Fruit fly (Drosophila melanogaster) whole organism, embryonic: ENCODE results near the gene CG46427.

Experiments
- CG10147 ChIP-seq: fragments of 200-800 bp; sonication (Bioruptor generic); optimal IDR thresholded peaks from 2 replicates; lab custom pipeline; 2019; ENCODE audit warnings: missing biosample characterization, mild to moderate bottlenecking, missing genetic modification characterization, moderate library complexity
- CG11398 ChIP-seq: fragments of 200-800 bp; sonication (Bioruptor generic); optimal IDR thresholded peaks from 2 replicates; lab custom pipeline; 2016; ENCODE audit warnings: missing biosample characterization, missing genetic modification characterization
- CG12104 ChIP-seq: fragments of 200-800 bp; sonication (Bioruptor generic); optimal IDR thresholded peaks from 3 replicates; lab custom pipeline; 2016; ENCODE audit warnings: missing biosample characterization, missing genetic modification characterization
- CG14667 ChIP-seq: fragments of 200-800 bp; sonication (Bioruptor generic); IDR thresholded peaks from 2 replicates; pipeline ENCODE4 v1.3.6; 2022; ENCODE audit warnings: missing biosample characterization, missing genetic modification characterization
- CG15479 ChIP-seq: fragments of 200-800 bp; sonication (Bioruptor generic); optimal IDR thresholded peaks from 3 replicates; lab custom pipeline; 2019; ENCODE audit warnings: missing biosample characterization, mild to moderate bottlenecking, missing genetic modification characterization, moderate library complexity
- CG15601 ChIP-seq: fragments of 200-800 bp; sonication (Bioruptor generic); optimal IDR thresholded peaks from 3 replicates; lab custom pipeline; 2019; ENCODE audit warnings: missing biosample characterization, mild to moderate bottlenecking, missing genetic modification characterization, moderate library complexity
- CG16863 ChIP-seq: fragments of 200-800 bp; sonication (Bioruptor generic); optimal IDR thresholded peaks from 3 replicates; lab custom pipeline; 2016; ENCODE audit warnings: missing biosample characterization, missing genetic modification characterization
- CG17912 ChIP-seq: fragments of 200-800 bp; sonication (Bioruptor generic); optimal IDR thresholded peaks from 2 replicates; lab custom pipeline; 2018; ENCODE audit warnings: missing biosample characterization, mild to moderate bottlenecking, missing genetic modification characterization
- CG18011 ChIP-seq: fragments of 200-800 bp; sonication (Bioruptor generic); optimal IDR thresholded peaks from 2 replicates; lab custom pipeline; 2017; ENCODE audit warnings: missing biosample characterization, missing genetic modification characterization, mild to moderate bottlenecking, moderate library complexity, missing genotype
- CG2875 ChIP-seq: fragments of 200-800 bp; sonication (Bioruptor generic); optimal IDR thresholded peaks from 2 replicates; lab custom pipeline; 2017; ENCODE audit warnings: missing biosample characterization, mild to moderate bottlenecking, missing genetic modification characterization, missing genetic modification reagents
- CG34376 ChIP-seq: fragments of 200-800 bp; sonication (Bioruptor generic); optimal IDR thresholded peaks from 2 replicates; lab custom pipeline; 2018; ENCODE audit warnings: missing biosample characterization, mild to moderate bottlenecking, missing genetic modification characterization
- CG34422 ChIP-seq: fragments of 200-800 bp; sonication (Bioruptor generic); IDR thresholded peaks from 3 replicates; pipeline ENCODE4 v1.3.6; 2022; ENCODE audit warnings: missing biosample characterization, missing genetic modification characterization
- CG6689 ChIP-seq: fragments of 200-800 bp; sonication (Bioruptor generic); IDR thresholded peaks from 2 replicates; pipeline ENCODE4 v1.3.6; 2022; ENCODE audit warnings: missing biosample characterization, missing genetic modification characterization
- CG7271 ChIP-seq: fragments of 200-800 bp; sonication (Bioruptor generic); optimal IDR thresholded peaks from 2 replicates; lab custom pipeline; 2018; ENCODE audit warnings: missing biosample characterization, mild to moderate bottlenecking, missing genetic modification characterization, moderate library complexity
- CG7556 ChIP-seq: fragments of 200-800 bp; sonication (Bioruptor generic); optimal IDR thresholded peaks from 2 replicates; lab custom pipeline; 2017; ENCODE audit warnings: missing biosample characterization, mild to moderate bottlenecking, missing genetic modification characterization
- CG8924 ChIP-seq: fragments of 200-800 bp; optimal IDR thresholded peaks from 3 replicates; lab custom pipeline; 2019; ENCODE audit warnings: missing biosample characterization, mild to moderate bottlenecking, missing genetic modification characterization, moderate library complexity
- CG9609 ChIP-seq: fragments of 200-800 bp; sonication (Bioruptor generic); optimal IDR thresholded peaks from 3 replicates; lab custom pipeline; 2016; ENCODE audit warnings: missing biosample characterization, missing genetic modification characterization
- CG9727 ChIP-seq: fragments of 200-800 bp; sonication (Bioruptor generic); optimal IDR thresholded peaks from 3 replicates; lab custom pipeline; 2017; ENCODE audit warnings: missing biosample characterization, mild to moderate bottlenecking, missing genetic modification characterization
- CG9797 ChIP-seq: fragments of 200-800 bp; sonication (Bioruptor generic); optimal IDR thresholded peaks from 3 replicates; lab custom pipeline; 2018; ENCODE audit warnings: missing biosample characterization, mild to moderate bottlenecking, missing genetic modification characterization
- CkIIα-i1 ChIP-seq: fragments of 200-800 bp; sonication (Bioruptor generic); IDR thresholded peaks from 2 replicates; pipeline ENCODE4 v1.3.6; 2022; ENCODE audit warnings: missing biosample characterization, missing genetic modification characterization
- CrebB ChIP-seq: fragments of 200-800 bp; sonication (Bioruptor generic); optimal IDR thresholded peaks from 3 replicates; lab custom pipeline; 2018; ENCODE audit warnings: missing biosample characterization, mild to moderate bottlenecking, missing genetic modification characterization
- Fer3 ChIP-seq: fragments of 200-800 bp; sonication (Bioruptor generic); optimal IDR thresholded peaks from 2 replicates; lab custom pipeline; 2018; ENCODE audit warnings: missing biosample characterization, mild to moderate bottlenecking, missing genetic modification characterization, moderate library complexity
- H2.0 ChIP-seq: fragments of 200-800 bp; sonication (Bioruptor generic); IDR thresholded peaks from 2 replicates; pipeline ENCODE4 v1.3.6; 2022; ENCODE audit warnings: missing biosample characterization, missing genetic modification characterization
- Hr51 ChIP-seq, 2 experiments: fragments of 200-800 bp; sonication (Bioruptor generic); optimal IDR thresholded peaks; 2 replicates in 1 of 2; 3 replicates in 1 of 2; lab custom pipeline; 2016 to 2018; ENCODE audit warnings: missing biosample characterization in 2 of 2, missing genetic modification characterization in 2 of 2, mild to moderate bottlenecking in 1 of 2, moderate library complexity in 1 of 2
- Med ChIP-seq: fragments of 200-800 bp; sonication (Bioruptor generic); peaks from one replicate; lab custom pipeline; 2016; ENCODE audit warnings: missing biosample characterization, missing genetic modification characterization, mild to moderate bottlenecking, inconsistent platforms, moderate library complexity
- NC2β ChIP-seq: fragments of 200-800 bp; sonication (Bioruptor generic); optimal IDR thresholded peaks from 2 replicates; lab custom pipeline; 2016; ENCODE audit warnings: missing biosample characterization, missing genetic modification characterization
- NFAT ChIP-seq: fragments of 200-800 bp; sonication (Bioruptor generic); IDR thresholded peaks from 2 replicates; pipeline ENCODE4 v1.3.6; 2022; ENCODE audit warnings: missing biosample characterization, missing genetic modification characterization
- Nf-YC ChIP-seq: fragments of 200-800 bp; optimal IDR thresholded peaks from 3 replicates; lab custom pipeline; 2019; ENCODE audit warnings: missing biosample characterization, mild to moderate bottlenecking, missing genetic modification characterization, moderate library complexity
- Oaz ChIP-seq: fragments of 200-800 bp; sonication (Bioruptor generic); IDR thresholded peaks from 2 replicates; pipeline ENCODE4 v1.3.6; 2022; ENCODE audit warnings: missing biosample characterization, missing genetic modification characterization
- Optix ChIP-seq: fragments of 200-800 bp; sonication (Bioruptor generic); IDR thresholded peaks from 3 replicates; pipeline ENCODE4 v1.3.6; 2022; ENCODE audit warnings: missing biosample characterization, missing genetic modification characterization
- Rx ChIP-seq: fragments of 200-800 bp; sonication (Bioruptor generic); IDR thresholded peaks from 2 replicates; pipeline ENCODE4 v1.3.6; 2022; ENCODE audit warnings: missing biosample characterization, missing genetic modification characterization
- Scr ChIP-seq: fragments of 200-800 bp; sonication (Bioruptor generic); IDR thresholded peaks from 2 replicates; pipeline ENCODE4 v1.3.6; 2022; ENCODE audit warnings: missing biosample characterization, missing genetic modification characterization; ENCODE audit not compliant: partially characterized antibody
- aop ChIP-seq: fragments of 200-800 bp; sonication (Bioruptor generic); IDR thresholded peaks from 2 replicates; pipeline ENCODE4 v1.3.6; 2022; ENCODE audit warnings: missing biosample characterization, missing genetic modification characterization
- az2 ChIP-seq: fragments of 200-800 bp; sonication (Bioruptor generic); optimal IDR thresholded peaks from 3 replicates; lab custom pipeline; 2016; ENCODE audit warnings: missing biosample characterization, missing genetic modification characterization
- br ChIP-seq: fragments of >200 bp; optimal IDR thresholded peaks from 2 replicates; lab custom pipeline; 2017
- cad ChIP-seq: fragments of >200 bp; optimal IDR thresholded peaks from 2 replicates; lab custom pipeline; 2017; ENCODE audit warnings: missing biosample characterization, missing genetic modification characterization
- chinmo ChIP-seq: fragments of 200-800 bp; sonication (Bioruptor generic); IDR thresholded peaks from 4 replicates; pipeline ENCODE4 v1.3.6; 2022; ENCODE audit warnings: missing biosample characterization, missing genetic modification characterization; ENCODE audit not compliant: partially characterized antibody
- crol ChIP-seq: fragments of 200-800 bp; sonication (Bioruptor generic); IDR thresholded peaks from 2 replicates; pipeline ENCODE4 v1.3.6; 2022; ENCODE audit warnings: missing biosample characterization, missing genetic modification characterization
- dan ChIP-seq: fragments of 200-800 bp; sonication (Bioruptor generic); IDR thresholded peaks from 2 replicates; pipeline ENCODE4 v1.3.6; 2022; ENCODE audit warnings: missing biosample characterization, missing genetic modification characterization
- esg ChIP-seq: fragments of 200-800 bp; sonication (Bioruptor generic); conservative IDR thresholded peaks from 2 replicates; pipeline ENCODE4 v1.3.6; 2022; ENCODE audit warnings: missing biosample characterization, missing genetic modification characterization
- grn ChIP-seq: fragments of 200-800 bp; sonication (Bioruptor generic); optimal IDR thresholded peaks from 3 replicates; lab custom pipeline; 2017; ENCODE audit warnings: missing biosample characterization, missing genetic modification characterization
- hth ChIP-seq: fragments of >200 bp; optimal IDR thresholded peaks from 2 replicates; lab custom pipeline; 2017; ENCODE audit warnings: inconsistent platforms
- insv ChIP-seq, 2 experiments: fragments of 200-800 bp; sonication (Bioruptor generic); optimal IDR thresholded peaks; 3 replicates each; lab custom pipeline; 2016 to 2018; ENCODE audit warnings: missing biosample characterization in 2 of 2, missing genetic modification characterization in 2 of 2
- kah ChIP-seq: fragments of 200-800 bp; sonication (Bioruptor generic); optimal IDR thresholded peaks from 2 replicates; lab custom pipeline; 2018; ENCODE audit warnings: missing biosample characterization, mild to moderate bottlenecking, missing genetic modification characterization
- nmo ChIP-seq: fragments of 200-800 bp; sonication (Bioruptor generic); optimal IDR thresholded peaks from 2 replicates; lab custom pipeline; 2018; ENCODE audit warnings: missing biosample characterization, mild to moderate bottlenecking, missing genetic modification characterization, moderate library complexity
- pfk ChIP-seq: fragments of 200-800 bp; sonication (Bioruptor generic); optimal IDR thresholded peaks from 2 replicates; lab custom pipeline; 2018; ENCODE audit warnings: missing biosample characterization, mild to moderate bottlenecking, missing genetic modification characterization, moderate library complexity
- stwl ChIP-seq: fragments of 200-800 bp; sonication (Bioruptor generic); optimal IDR thresholded peaks from 3 replicates; lab custom pipeline; 2018; ENCODE audit warnings: missing biosample characterization, mild to moderate bottlenecking, missing genetic modification characterization, moderate library complexity
- tin ChIP-seq: fragments of 200-800 bp; sonication (Bioruptor generic); optimal IDR thresholded peaks from 3 replicates; lab custom pipeline; 2016; ENCODE audit warnings: missing biosample characterization, missing genetic modification characterization
- wek ChIP-seq: fragments of 200-800 bp; sonication (Bioruptor generic); optimal IDR thresholded peaks from 3 replicates; lab custom pipeline; 2018; ENCODE audit warnings: missing biosample characterization, mild to moderate bottlenecking, missing genetic modification characterization, moderate library complexity
- zf30C ChIP-seq: fragments of 200-800 bp; sonication (Bioruptor generic); optimal IDR thresholded peaks from 3 replicates; lab custom pipeline; 2018; ENCODE audit warnings: missing biosample characterization, mild to moderate bottlenecking, missing genetic modification characterization
- zfh1 ChIP-seq: fragments of 200-800 bp; sonication (Bioruptor generic); IDR thresholded peaks from 3 replicates; pipeline ENCODE4 v1.3.6; 2022; ENCODE audit warnings: missing biosample characterization, missing genetic modification characterization

CG46427 gene

dm6 chr3R:12459879-12460522 lies 21.1 kb upstream of the CG46427 start, which contains the start of the genes CG5961 and Polr3C (continued):
- TF ChIP-seq stwl (tag; lab: Kevin White, UChicago) (peak; percentile 63), crol (GFP tag; lab: Robert Waterston, UW) (no peak), kah (GFP tag; lab: Kevin White, UChicago) (peak; percentile 67), cad (GFP tag; lab: Kevin White, UChicago) (no peak), Med (GFP tag; lab: Kevin White, UChicago) (peak; percentile 74), dan (GFP tag; lab: Robert Waterston, UW) (no peak), Hr51 (GFP tag; optimal IDR thresholded peaks at IDR 0.05; lab: Kevin White, UChicago) (no peak), CG7271 (tag; lab: Kevin White, UChicago) (no peak), CG17912 (GFP tag; lab: Kevin White, UChicago) (no peak), Rx (GFP tag; lab: Robert Waterston, UW) (no peak), insv (GFP tag; optimal IDR thresholded peaks at IDR 0.05; lab: Kevin White, UChicago) (peak in 1 of 2 experiments; percentile 38), CG16863 (GFP tag; lab: Kevin White, UChicago) (no peak), Oaz (no peak), Scr (peak; percentile 17), br (lab: Kevin White, UChicago) (no peak), CrebB (tag; lab: Kevin White, UChicago) (no peak), NC2β (no peak), CG2875 (GFP tag; lab: Kevin White, UChicago) (no peak), wek (GFP tag; lab: Kevin White, UChicago) (no peak), Nf-YC (tag; lab: Kevin White, UChicago) (no peak), Fer3 (tag; lab: Kevin White, UChicago) (no peak), zfh1 (GFP tag; lab: Robert Waterston, UW) (no peak), zf30C (GFP tag; lab: Kevin White, UChicago) (no peak), CG7556 (GFP tag; lab: Kevin White, UChicago) (no peak), aop (GFP tag; lab: Robert Waterston, UW) (no peak), CG9797 (GFP tag; lab: Kevin White, UChicago) (peak; percentile 62), CG15601 (tag; lab: Kevin White, UChicago) (peak; percentile 61), CkIIα-i1 (GFP tag; lab: Robert Waterston, UW) (no peak), CG15479 (no peak), CG14667 (GFP tag; lab: Robert Waterston, UW) (no peak), esg (no peak), CG34422 (GFP tag; lab: Robert Waterston, UW) (no peak), CG11398 (GFP tag; lab: Kevin White, UChicago) (no peak), chinmo (GFP tag; lab: Robert Waterston, UW) (0 out of 4 replicates have a peak, but pooled peaks have one; percentile 55), pfk (GFP tag; lab: Kevin White, UChicago) (no peak), Optix (GFP tag; lab: Robert Waterston, UW) (no peak), NFAT (no peak), CG12104 (GFP tag; lab: Kevin White, UChicago) (no peak), CG9609 (GFP tag; lab: Kevin White, UChicago) (no peak), CG9727 (GFP tag; lab: Kevin White, UChicago) (no peak), CG34376 (GFP tag; lab: Kevin White, UChicago) (peak; percentile 24), az2 (no peak), CG6689 (GFP tag; lab: Robert Waterston, UW) (no peak), CG18011 (GFP tag; lab: Kevin White, UChicago) (no peak), hth (lab: Kevin White, UChicago) (no peak), tin (no peak), nmo (GFP tag; lab: Kevin White, UChicago) (peak; percentile 42), grn (GFP tag; lab: Kevin White, UChicago) (peak; percentile 24), CG8924 (tag; lab: Kevin White, UChicago) (peak; percentile 15), H2.0 (GFP tag; lab: Robert Waterston, UW) (no peak), CG10147 (GFP tag; lab: Kevin White, UChicago) (no peak)
